Worm (Caenorhabditis elegans): ENCODE results near the gene nhr-91.
A peak's percentile ranks its signal among the peaks of the same experiment; 100 is the strongest.

The nhr-91 gene

ce11 chrX:15279301-15279700 lies 29.9 kb upstream of the nhr-91 start (continued):
- TF ChIP-seq vab-7 (GFP tag; IDR thresholded peaks at IDR 0.05) (no peak), mep-1 (tag; optimal IDR thresholded peaks at IDR 0.05) (peak; percentile 57), tra-1 (GFP tag; IDR thresholded peaks at IDR 0.05) (no peak), ces-1 (GFP tag; optimal IDR thresholded peaks at IDR 0.05) (no peak), dve-1 (tag; optimal IDR thresholded peaks at IDR 0.05; ENCODE audit: insufficient read depth) (peak; percentile 78), F10B5.3 (tag; optimal IDR thresholded peaks at IDR 0.05) (no peak), mdt-29 (GFP tag; IDR thresholded peaks at IDR 0.05) (no peak), hlh-11 (tag; optimal IDR thresholded peaks at IDR 0.05) (peak; percentile 67), nhr-102 (tag; optimal IDR thresholded peaks at IDR 0.05) (no peak), dmd-9 (GFP tag; IDR thresholded peaks at IDR 0.05) (no peak), lsy-2 (tag; optimal IDR thresholded peaks at IDR 0.05) (no peak), hlh-30 (tag; optimal IDR thresholded peaks at IDR 0.05; ENCODE audit: insufficient read depth) (peak; percentile 2), D1046.2 (GFP tag; IDR thresholded peaks at IDR 0.05) (no peak), snpc-4 (tag; optimal IDR thresholded peaks at IDR 0.05) (no peak)

ce11 chrX:15280318-15280717 lies 28.9 kb upstream of the nhr-91 start:
- TF ChIP-seq unc-130 (GFP tag; optimal IDR thresholded peaks at IDR 0.05) (no peak), hlh-30 (tag; optimal IDR thresholded peaks at IDR 0.05; ENCODE audit: insufficient read depth) (peak; percentile 15), daf-16 (GFP tag; optimal IDR thresholded peaks at IDR 0.05) (no peak), daf-16 (tag; optimal IDR thresholded peaks at IDR 0.05) (peak; percentile 14), mxl-3 (GFP tag; optimal IDR thresholded peaks at IDR 0.05) (peak; percentile 62), zip-2 (tag; optimal IDR thresholded peaks at IDR 0.05) (no peak), nhr-28 (tag; optimal IDR thresholded peaks at IDR 0.05) (peak; percentile 5), mdl-1 (tag; optimal IDR thresholded peaks at IDR 0.05) (peak in 1 of 2 experiments; percentile 12), unc-62 (GFP tag; optimal IDR thresholded peaks at IDR 0.05 in 1 of 2) (peak in 1 of 2 experiments; percentile 54), unc-62 (tag; optimal IDR thresholded peaks at IDR 0.05) (no peak)

- no peak for TF ChIP-seq zfp-2 (tag; optimal IDR thresholded peaks at IDR 0.05)
- peak; percentile 61 for TF ChIP-seq mep-1 (tag; optimal IDR thresholded peaks at IDR 0.05)
- no peak for TF ChIP-seq unc-130 (GFP tag; optimal IDR thresholded peaks at IDR 0.05)
- TF ChIP-seq arid-1 (GFP tag; conservative IDR thresholded peaks at IDR 0.05), result no peak
- no peak for TF ChIP-seq lin-38 (GFP tag; IDR thresholded peaks at IDR 0.05)
- no peak for TF ChIP-seq F49E8.2 (tag; optimal IDR thresholded peaks at IDR 0.05; ENCODE audit: borderline replicate concordance)
- no peak for TF ChIP-seq lin-15B (tag; optimal IDR thresholded peaks at IDR 0.05)
- no peak for TF ChIP-seq daf-8 (GFP tag; IDR thresholded peaks at IDR 0.05)
- TF ChIP-seq nhr-237 (tag; optimal IDR thresholded peaks at IDR 0.05), result no peak
- no peak for TF ChIP-seq nhr-102 (tag; optimal IDR thresholded peaks at IDR 0.05)
- no peak for TF ChIP-seq zag-1 (tag; optimal IDR thresholded peaks at IDR 0.05)
- TF ChIP-seq nhr-111 (GFP tag; optimal IDR thresholded peaks at IDR 0.05), result no peak
- peak in 1 of 2 experiments; percentile 24 for TF ChIP-seq lsy-2 (tag; optimal IDR thresholded peaks at IDR 0.05)
- TF ChIP-seq cey-2 (tag; optimal IDR thresholded peaks at IDR 0.05; ENCODE audit: borderline replicate concordance, insufficient read depth), result no peak
- no peak for TF ChIP-seq tra-1 (GFP tag; IDR thresholded peaks at IDR 0.05)
- TF ChIP-seq lin-1 (GFP tag; IDR thresholded peaks at IDR 0.05), result no peak
- no peak for TF ChIP-seq nhr-48 (tag; optimal IDR thresholded peaks at IDR 0.05)
- peak in 1 of 2 experiments; percentile 97 for TF ChIP-seq unc-62 (GFP tag; optimal IDR thresholded peaks at IDR 0.05 in 1 of 2)
- TF ChIP-seq unc-62 (tag; optimal IDR thresholded peaks at IDR 0.05), result no peak
- no peak for TF ChIP-seq lin-29 (GFP tag; IDR thresholded peaks at IDR 0.05)
- TF ChIP-seq skn-1 (tag; optimal IDR thresholded peaks at IDR 0.05), result no peak
- TF ChIP-seq ZK337.2 (GFP tag; IDR thresholded peaks at IDR 0.05), result no peak
- no peak for TF ChIP-seq fkh-10 (GFP tag; optimal IDR thresholded peaks at IDR 0.05)
- TF ChIP-seq D1046.2 (GFP tag; IDR thresholded peaks at IDR 0.05), result no peak
- TF ChIP-seq egl-43 (GFP tag; IDR thresholded peaks at IDR 0.05), result no peak
- no peak for TF ChIP-seq ceh-44 (GFP tag; IDR thresholded peaks at IDR 0.05)
- TF ChIP-seq F10B5.3 (tag; optimal IDR thresholded peaks at IDR 0.05), result no peak
- TF ChIP-seq aly-2 (tag; optimal IDR thresholded peaks at IDR 0.05), result no peak
- TF ChIP-seq ztf-7 (tag; optimal IDR thresholded peaks at IDR 0.05), result peak; percentile 39
- TF ChIP-seq madf-9 (GFP tag; conservative IDR thresholded peaks at IDR 0.05), result no peak
- no peak for TF ChIP-seq unc-39 (tag; optimal IDR thresholded peaks at IDR 0.05)
- no peak for TF ChIP-seq lir-3 (tag; optimal IDR thresholded peaks at IDR 0.05)
- no peak for TF ChIP-seq Y105C5A.15 (GFP tag; IDR thresholded peaks at IDR 0.05)
- peak in 1 of 2 experiments; percentile 59 for TF ChIP-seq mdl-1 (tag; optimal IDR thresholded peaks at IDR 0.05)
- no peak for TF ChIP-seq ceh-20 (GFP tag; IDR thresholded peaks at IDR 0.05)
Observed at ce11 chrX:15281248-15281647, 27.9 kb upstream of the nhr-91 start.

Data from whole organism, L4 larva.